Fruit fly (Drosophila melanogaster): ENCODE results near the gene Fancl.

DNA sequence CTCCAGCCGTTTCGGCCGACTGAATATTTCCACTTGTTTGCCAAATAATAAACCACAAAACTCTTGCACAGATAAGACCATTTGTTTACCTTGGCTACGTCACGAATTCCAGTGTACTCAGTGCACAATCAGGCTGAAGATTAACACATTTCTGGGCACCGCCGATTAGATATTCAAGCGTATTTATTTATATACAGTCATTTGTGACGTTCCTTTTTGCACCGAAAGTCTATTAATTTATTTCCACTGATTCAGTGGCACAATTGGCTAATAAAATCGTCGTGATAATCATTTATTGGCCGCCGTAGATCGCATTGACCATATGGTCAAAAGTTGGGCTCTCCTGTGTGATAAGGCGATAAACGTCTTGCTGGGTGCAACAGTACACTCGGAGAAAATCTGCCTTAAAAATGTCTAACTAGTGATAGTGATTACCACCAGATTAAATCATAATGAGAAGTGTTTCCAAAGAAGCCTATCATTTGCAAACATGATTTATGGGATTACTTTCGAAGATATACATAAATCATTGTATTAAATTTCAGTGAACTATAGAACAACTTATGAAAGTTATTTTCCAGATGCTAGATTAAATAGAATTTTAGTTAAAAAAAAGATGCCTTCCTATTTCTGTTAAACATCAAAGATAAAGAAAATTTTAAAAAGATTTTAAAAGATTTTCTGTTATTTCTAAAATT, 1.8 kb upstream of the Fancl start:
- TF ChIP-seq tj (GFP tag; optimal IDR thresholded peaks at IDR 0.05) (no peak), CG7101 (tag; optimal IDR thresholded peaks at IDR 0.05) (peak; percentile 11), cnc (optimal IDR thresholded peaks at IDR 0.05) (no peak), CG14711 (tag; optimal IDR thresholded peaks at IDR 0.05) (peak; percentile 4), Mnt (GFP tag; optimal IDR thresholded peaks at IDR 0.05) (peak; percentile 53), CG5204 (GFP tag; optimal IDR thresholded peaks at IDR 0.05) (peak; percentile 2), CG33017 (tag; optimal IDR thresholded peaks at IDR 0.05) (peak; percentile 70), ovo (GFP tag; optimal IDR thresholded peaks at IDR 0.05) (peak; percentile 58), Crg-1 (GFP tag; optimal IDR thresholded peaks at IDR 0.05) (peak; percentile 34), CG11617 (GFP tag; optimal IDR thresholded peaks at IDR 0.05) (no peak), pad (GFP tag; optimal IDR thresholded peaks at IDR 0.05) (peak; percentile 22), kay (GFP tag; ENCODE audit: borderline replicate concordance) (no peak)

All from whole organism, adult.